Worm (Caenorhabditis elegans) whole organism, mixed stage, embryonic: Measurements from ENCODE around the gene C35B8.3.

Source experiments
- M03D4.4 ChIP-seq: sonication (generic microtip); optimal IDR thresholded peaks from 2 replicates; lab custom pipeline; 2017; ENCODE audit warnings: mild to moderate bottlenecking, missing genetic modification characterization, missing compliant biosample characterization
- bed-3 ChIP-seq: fragments of 200-800 bp; sonication (Bioruptor generic); optimal IDR thresholded peaks from 3 replicates; lab custom pipeline; 2018; ENCODE audit warnings: mild to moderate bottlenecking, missing genetic modification characterization, moderate library complexity, missing compliant biosample characterization
- blmp-1 ChIP-seq: fragments of 150-350 bp; optimal IDR thresholded peaks from 2 replicates; lab custom pipeline; 2014; ENCODE audit warnings: missing biosample characterization, missing genetic modification characterization
- ceh-43 ChIP-seq: fragments of 200-800 bp; sonication (Bioruptor generic); optimal IDR thresholded peaks from 2 replicates; lab custom pipeline; 2018; ENCODE audit warnings: mild to moderate bottlenecking, missing genetic modification characterization, moderate library complexity, missing compliant biosample characterization
- ceh-83 ChIP-seq: fragments of 200-800 bp; sonication (Bioruptor generic); optimal IDR thresholded peaks from 2 replicates; lab custom pipeline; 2018; ENCODE audit warnings: mild to moderate bottlenecking, missing genetic modification characterization, missing compliant biosample characterization
- ces-1 ChIP-seq: fragments of 150-350 bp; optimal IDR thresholded peaks from 2 replicates; lab custom pipeline; 2014; ENCODE audit warnings: missing biosample characterization, missing genetic modification reagents, missing genetic modification characterization
- cnd-1 ChIP-seq: fragments of 200-800 bp; sonication (Bioruptor generic); optimal IDR thresholded peaks from 2 replicates; lab custom pipeline; 2018; ENCODE audit warnings: mild to moderate bottlenecking, missing genetic modification characterization, missing compliant biosample characterization
- drap-1 ChIP-seq: fragments of 200-800 bp; sonication (Bioruptor generic); optimal IDR thresholded peaks from 3 replicates; lab custom pipeline; 2018; ENCODE audit warnings: mild to moderate bottlenecking, missing genetic modification characterization, missing compliant biosample characterization
- elt-1 ChIP-seq: sonication (generic microtip); optimal IDR thresholded peaks from 2 replicates; lab custom pipeline; 2017; ENCODE audit warnings: missing genetic modification characterization, mild to moderate bottlenecking, missing compliant biosample characterization, antibody characterized with exemption, moderate library complexity, borderline replicate concordance; ENCODE audit not compliant: insufficient read depth
- elt-3 ChIP-seq: fragments of 150-350 bp; optimal IDR thresholded peaks from 2 replicates; lab custom pipeline; 2014; ENCODE audit warnings: missing biosample characterization, missing genetic modification characterization
- flh-1 ChIP-seq: fragments of 200-800 bp; sonication (Bioruptor generic); optimal IDR thresholded peaks from 2 replicates; lab custom pipeline; 2018; ENCODE audit warnings: mild to moderate bottlenecking, missing genetic modification characterization, moderate library complexity, missing compliant biosample characterization
- ham-2 ChIP-seq: fragments of 200-800 bp; sonication (Bioruptor generic); optimal IDR thresholded peaks from 2 replicates; lab custom pipeline; 2018; ENCODE audit warnings: mild to moderate bottlenecking, missing genetic modification characterization, missing compliant biosample characterization
- lin-13 ChIP-seq: fragments of 150-350 bp; optimal IDR thresholded peaks from 2 replicates; lab custom pipeline; 2014; ENCODE audit warnings: missing biosample characterization, missing genetic modification characterization
- lin-32 ChIP-seq: fragments of 200-800 bp; sonication (Bioruptor generic); optimal IDR thresholded peaks from 2 replicates; lab custom pipeline; 2018; ENCODE audit warnings: mild to moderate bottlenecking, missing genetic modification characterization, missing compliant biosample characterization
- lsy-2 ChIP-seq: fragments of 150-350 bp; optimal IDR thresholded peaks from 2 replicates; lab custom pipeline; 2014; ENCODE audit warnings: missing biosample characterization, missing genetic modification characterization
- mab-5 ChIP-seq: fragments of 150-350 bp; optimal IDR thresholded peaks from 2 replicates; lab custom pipeline; 2014; ENCODE audit warnings: missing biosample characterization, missing genetic modification characterization
- mep-1 ChIP-seq: fragments of 150-350 bp; optimal IDR thresholded peaks from 2 replicates; lab custom pipeline; 2017; ENCODE audit warnings: missing biosample characterization, missing genetic modification reagents, missing genetic modification characterization, inconsistent platforms
- mls-2 ChIP-seq: sonication (generic microtip); optimal IDR thresholded peaks from 2 replicates; lab custom pipeline; 2016; ENCODE audit warnings: mild to moderate bottlenecking, missing genetic modification characterization, moderate library complexity, missing compliant biosample characterization
- nhr-2 ChIP-seq: fragments of 150-350 bp; optimal IDR thresholded peaks from 2 replicates; lab custom pipeline; 2014; ENCODE audit warnings: missing biosample characterization, missing genetic modification characterization
- nhr-237 ChIP-seq: fragments of 150-350 bp; optimal IDR thresholded peaks from 2 replicates; lab custom pipeline; 2014; ENCODE audit warnings: missing biosample characterization, missing genetic modification characterization
- nhr-28 ChIP-seq: fragments of 150-350 bp; optimal IDR thresholded peaks from 2 replicates; lab custom pipeline; 2014; ENCODE audit warnings: missing biosample characterization, missing genetic modification characterization
- pha-4 ChIP-seq: fragments of 150-350 bp; optimal IDR thresholded peaks from 2 replicates; lab custom pipeline; 2018; ENCODE audit warnings: missing biosample characterization, missing genetic modification reagents, missing genetic modification characterization
- sem-2 ChIP-seq: fragments of 200-800 bp; sonication (Bioruptor generic); optimal IDR thresholded peaks from 2 replicates; lab custom pipeline; 2018; ENCODE audit warnings: mild to moderate bottlenecking, missing genetic modification characterization, missing compliant biosample characterization
- snpc-4 ChIP-seq: fragments of 150-350 bp; optimal IDR thresholded peaks from 2 replicates; lab custom pipeline; 2014; ENCODE audit warnings: missing biosample characterization, missing genetic modification characterization
- sptf-1 ChIP-seq: sonication (generic microtip); optimal IDR thresholded peaks from 2 replicates; lab custom pipeline; 2017; ENCODE audit warnings: mild to moderate bottlenecking, missing genetic modification characterization, moderate library complexity, missing compliant biosample characterization
- tbx-8 ChIP-seq: fragments of 200-800 bp; sonication (Bioruptor generic); optimal IDR thresholded peaks from 2 replicates; lab custom pipeline; 2018; ENCODE audit warnings: mild to moderate bottlenecking, missing genetic modification characterization, moderate library complexity, missing compliant biosample characterization
- unc-120 ChIP-seq: sonication (generic microtip); optimal IDR thresholded peaks from 2 replicates; lab custom pipeline; 2017; ENCODE audit warnings: missing genetic modification characterization, missing compliant biosample characterization; ENCODE audit not compliant: poor library complexity, severe bottlenecking
- unc-39 ChIP-seq: fragments of 150-350 bp; optimal IDR thresholded peaks from 2 replicates; lab custom pipeline; 2014; ENCODE audit warnings: missing biosample characterization, missing genetic modification characterization
- unc-62 ChIP-seq: fragments of 150-350 bp; optimal IDR thresholded peaks from 2 replicates; lab custom pipeline; 2014; ENCODE audit warnings: missing biosample characterization, missing genetic modification reagents, missing genetic modification characterization
- zip-8 ChIP-seq: fragments of 150-350 bp; optimal IDR thresholded peaks from 2 replicates; lab custom pipeline; 2014; ENCODE audit warnings: missing biosample characterization, missing genetic modification characterization

The C35B8.3 gene

ce11 chrX:9242123-9242522, 28.4 kb downstream of the C35B8.3 start, which contains the start of gene lgc-4:
Gene lgc-4 (minus strand): TSS chrX:9242223.
- no peak for TF ChIP-seq sptf-1 (tag; lab: Kevin White, UChicago)
- TF ChIP-seq lin-32 (GFP tag; lab: Kevin White, UChicago): no peak
- TF ChIP-seq bed-3 (GFP tag; lab: Kevin White, UChicago): no peak

- no peak for TF ChIP-seq ceh-83 (GFP tag; lab: Kevin White, UChicago)
- no peak for TF ChIP-seq bed-3 (GFP tag; lab: Kevin White, UChicago)
- TF ChIP-seq lin-32 (GFP tag; lab: Kevin White, UChicago): no peak
- no peak for TF ChIP-seq mab-5 (tag; lab: Kevin White, UChicago)
- TF ChIP-seq M03D4.4: no peak
- no peak for TF ChIP-seq nhr-28 (tag; lab: Kevin White, UChicago)
- no peak for TF ChIP-seq nhr-2 (tag; lab: Kevin White, UChicago)
- no peak for TF ChIP-seq cnd-1 (tag; lab: Kevin White, UChicago)
- TF ChIP-seq tbx-8: no peak
- TF ChIP-seq lsy-2 (tag; lab: Kevin White, UChicago): no peak
- no peak for TF ChIP-seq mls-2 (tag; lab: Kevin White, UChicago)
- TF ChIP-seq sem-2 (GFP tag; lab: Kevin White, UChicago): no peak
- no peak for TF ChIP-seq flh-1
- no peak for TF ChIP-seq unc-39
- TF ChIP-seq mep-1: no peak
These were observed 29.5 kb downstream of the C35B8.3 start, which contains the start of gene gpa-12 for ce11 chrX:9243257-9243656. Gene gpa-12 (plus strand): TSS chrX:9243557.

DNA sequence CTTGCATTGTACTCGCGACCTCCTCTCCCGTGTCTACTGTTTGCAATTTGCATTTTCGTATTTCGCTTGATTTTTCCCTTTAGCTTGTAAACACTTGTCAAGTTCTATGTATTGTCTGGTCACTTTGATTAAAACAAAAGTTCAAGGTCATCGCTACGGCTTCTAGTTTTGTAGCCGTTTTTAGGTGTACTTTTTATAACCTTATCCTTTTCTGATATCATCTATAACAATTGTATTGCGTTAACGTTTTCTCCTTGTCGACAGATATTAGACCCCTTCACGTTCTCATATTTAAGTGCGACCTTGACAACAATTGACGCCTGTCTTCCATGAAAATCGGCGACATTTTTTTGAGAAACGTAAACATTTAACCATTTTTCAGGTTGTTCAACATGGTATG, 32.9 kb downstream of the C35B8.3 start:
- TF ChIP-seq nhr-237 (tag; lab: Kevin White, UChicago) (no peak), M03D4.4 (no peak), elt-3 (tag; lab: Kevin White, UChicago) (no peak), tbx-8 (no peak), nhr-2 (tag; lab: Kevin White, UChicago) (no peak), unc-120 (tag; lab: Kevin White, UChicago) (no peak), zip-8 (tag; lab: Kevin White, UChicago) (no peak), ces-1 (GFP tag; lab: Kevin White, UChicago) (no peak), sem-2 (GFP tag; lab: Kevin White, UChicago) (no peak), pha-4 (no peak), lin-13 (tag; lab: Kevin White, UChicago) (no peak), unc-62 (GFP tag; lab: Kevin White, UChicago) (no peak), mab-5 (tag; lab: Kevin White, UChicago) (no peak), drap-1 (GFP tag; lab: Kevin White, UChicago) (no peak), snpc-4 (tag; lab: Kevin White, UChicago) (no peak)

DNA sequence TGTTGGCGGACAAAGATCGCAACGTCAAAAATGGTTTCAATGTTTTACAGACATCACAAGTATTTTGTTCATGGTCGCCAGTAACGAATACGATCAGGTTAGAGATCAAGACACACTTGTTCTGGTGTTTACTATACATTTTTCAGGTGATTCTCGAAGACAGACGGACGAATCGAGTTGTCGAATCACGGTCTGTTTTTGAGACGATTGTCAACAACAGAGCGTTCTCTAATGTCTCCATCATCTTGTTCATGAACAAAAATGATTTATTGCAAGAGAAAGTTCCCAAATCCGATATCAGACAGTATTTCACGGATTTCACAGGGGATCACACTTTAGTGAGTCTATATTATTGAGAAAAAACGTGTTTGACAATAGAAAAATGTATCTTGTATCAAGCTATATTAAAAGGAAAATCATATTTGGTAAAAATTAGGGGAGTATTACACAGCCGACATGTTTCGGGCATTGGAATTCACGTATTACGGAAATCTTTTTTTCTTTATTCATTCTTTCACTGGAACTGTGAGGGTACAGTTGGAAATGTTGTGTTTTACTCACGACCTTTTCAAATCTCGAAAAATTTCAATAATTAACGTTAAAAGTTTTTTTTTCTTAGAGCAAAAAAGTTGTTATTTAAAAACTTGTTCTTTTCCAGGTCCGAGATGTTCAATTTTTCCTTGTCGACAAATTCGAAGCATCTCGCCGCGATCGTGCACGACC, 34.5 kb downstream of the C35B8.3 start:
- TF ChIP-seq ham-2 (GFP tag; lab: Kevin White, UChicago): no peak
- TF ChIP-seq ceh-43: no peak
- TF ChIP-seq nhr-2 (tag; lab: Kevin White, UChicago): no peak
- no peak for TF ChIP-seq ceh-83 (GFP tag; lab: Kevin White, UChicago)
- TF ChIP-seq elt-1: no peak
- TF ChIP-seq flh-1: no peak
- no peak for TF ChIP-seq ces-1 (GFP tag; lab: Kevin White, UChicago)
- TF ChIP-seq pha-4: no peak
- no peak for TF ChIP-seq M03D4.4
- TF ChIP-seq drap-1 (GFP tag; lab: Kevin White, UChicago): no peak
- TF ChIP-seq nhr-28 (tag; lab: Kevin White, UChicago): no peak
- no peak for TF ChIP-seq unc-39
- TF ChIP-seq snpc-4 (tag; lab: Kevin White, UChicago): no peak
- TF ChIP-seq blmp-1 (tag; lab: Kevin White, UChicago): no peak

ce11 chrX:9251488-9251887, 37.8 kb downstream of the C35B8.3 start, which contains the start of gene pes-8:
Gene pes-8 (plus strand): TSS chrX:9251788.
- no peak for TF ChIP-seq unc-62 (GFP tag; lab: Kevin White, UChicago)
- no peak for TF ChIP-seq blmp-1 (tag; lab: Kevin White, UChicago)
- no peak for TF ChIP-seq mls-2 (tag; lab: Kevin White, UChicago)
